Worm (Caenorhabditis elegans): ENCODE data around the gene F36D4.4.

- TF ChIP-seq dao-5 (tag; optimal IDR thresholded peaks at IDR 0.05) (no peak), him-1 (tag; optimal IDR thresholded peaks at IDR 0.05) (no peak), W03F9.2 (tag; optimal IDR thresholded peaks at IDR 0.05) (no peak)
Observed at ce11 chrV:9423539-9423938, 9.1 kb upstream of the F36D4.4 start.
